Fruit fly (Drosophila melanogaster): ENCODE measurements around the gene Socs16D.

DNA sequence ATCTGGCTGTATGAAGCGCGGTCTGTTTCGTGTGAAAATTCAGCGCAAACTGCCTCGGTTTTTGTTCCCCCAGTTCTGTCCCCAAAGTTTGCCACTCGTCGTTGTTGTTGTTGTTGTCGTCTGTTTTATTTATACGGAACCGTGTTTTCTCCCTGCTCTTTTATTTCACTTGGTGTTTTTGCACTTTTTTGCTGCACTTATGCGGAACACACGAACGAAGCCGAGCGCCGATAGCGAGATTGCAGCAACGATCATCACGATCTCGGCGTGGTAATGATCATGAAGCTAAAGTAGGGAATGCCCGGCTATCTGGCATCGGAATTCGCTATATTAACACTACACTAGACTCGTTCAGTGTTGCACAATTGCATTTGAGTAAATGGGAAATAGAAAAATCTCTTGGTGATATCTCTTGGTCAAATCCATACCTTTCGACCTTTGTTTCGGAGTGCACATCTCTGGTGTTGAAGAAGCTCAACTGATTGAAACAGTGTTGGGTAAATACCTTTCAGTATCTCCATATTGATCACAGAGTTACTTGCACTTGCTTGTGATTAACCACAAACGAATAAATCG, 47.7 kb upstream of the Socs16D start:
- TF ChIP-seq usp (GFP tag; optimal IDR thresholded peaks at IDR 0.05) = no peak
- no peak for TF ChIP-seq EcR (GFP tag; optimal IDR thresholded peaks at IDR 0.05)
- TF ChIP-seq CG8478 (optimal IDR thresholded peaks at IDR 0.05) = no peak
- TF ChIP-seq Dll (optimal IDR thresholded peaks at IDR 0.05) = no peak

Measured in whole organism.